Fruit fly (Drosophila melanogaster) whole organism, embryonic: ENCODE measurements around the gene CG13075.
A peak's percentile ranks its signal among the peaks of the same experiment; 100 is the strongest.

Source experiments
- Atf-2 ChIP-seq: fragments of 200-800 bp; sonication (Bioruptor generic); optimal IDR thresholded peaks from 2 replicates; lab custom pipeline; 2016; ENCODE audit warnings: missing biosample characterization, missing genetic modification characterization
- B-H1 ChIP-seq: fragments of 200-800 bp; sonication (Bioruptor generic); IDR thresholded peaks from 3 replicates; pipeline ENCODE4 v1.3.6; 2022; ENCODE audit warnings: missing biosample characterization, missing genetic modification characterization
- BtbVII ChIP-seq: fragments of 200-800 bp; sonication (Bioruptor generic); optimal IDR thresholded peaks from 3 replicates; lab custom pipeline; 2017; ENCODE audit warnings: missing biosample characterization, mild to moderate bottlenecking, missing genetic modification characterization
- CG12659 ChIP-seq: fragments of 200-800 bp; sonication (Bioruptor generic); optimal IDR thresholded peaks from 3 replicates; lab custom pipeline; 2017; ENCODE audit warnings: mild to moderate bottlenecking, missing biosample characterization, missing genetic modification reagents, missing genetic modification characterization
- CG13296 ChIP-seq: fragments of 200-800 bp; sonication (Bioruptor generic); optimal IDR thresholded peaks from 3 replicates; lab custom pipeline; 2018; ENCODE audit warnings: missing biosample characterization, mild to moderate bottlenecking, missing genetic modification characterization
- CG16813 ChIP-seq: fragments of 200-800 bp; sonication (Bioruptor generic); IDR thresholded peaks from 3 replicates; pipeline ENCODE4 v1.3.6; 2022; ENCODE audit warnings: missing biosample characterization, missing genetic modification characterization; ENCODE audit not compliant: partially characterized antibody
- CG16863 ChIP-seq: fragments of 200-800 bp; sonication (Bioruptor generic); optimal IDR thresholded peaks from 3 replicates; lab custom pipeline; 2016; ENCODE audit warnings: missing biosample characterization, missing genetic modification characterization
- CG17186 ChIP-seq: fragments of 200-800 bp; sonication (Bioruptor generic); optimal IDR thresholded peaks from 3 replicates; lab custom pipeline; 2017; ENCODE audit warnings: missing biosample characterization, missing genetic modification reagents, missing genetic modification characterization
- CG17361 ChIP-seq: fragments of 200-800 bp; sonication (Bioruptor generic); IDR thresholded peaks from 3 replicates; pipeline ENCODE4 v1.3.6; 2022; ENCODE audit warnings: missing biosample characterization, missing genetic modification characterization
- CG18011 ChIP-seq: fragments of 200-800 bp; sonication (Bioruptor generic); optimal IDR thresholded peaks from 2 replicates; lab custom pipeline; 2017; ENCODE audit warnings: missing biosample characterization, missing genetic modification characterization, mild to moderate bottlenecking, moderate library complexity, missing genotype
- CG2116 ChIP-seq: fragments of 200-800 bp; sonication (Bioruptor generic); optimal IDR thresholded peaks from 3 replicates; lab custom pipeline; 2018; ENCODE audit warnings: missing biosample characterization, mild to moderate bottlenecking, missing genetic modification characterization
- CG2120 ChIP-seq: fragments of 200-800 bp; sonication (Bioruptor generic); optimal IDR thresholded peaks from 3 replicates; lab custom pipeline; 2016; ENCODE audit warnings: missing biosample characterization, missing genetic modification characterization
- CG2129 ChIP-seq: fragments of 200-800 bp; sonication (Bioruptor generic); IDR thresholded peaks from 2 replicates; pipeline ENCODE4 v1.3.6; 2022; ENCODE audit warnings: missing biosample characterization, missing genetic modification characterization; ENCODE audit not compliant: partially characterized antibody
- CG2875 ChIP-seq: fragments of 200-800 bp; sonication (Bioruptor generic); optimal IDR thresholded peaks from 2 replicates; lab custom pipeline; 2017; ENCODE audit warnings: missing biosample characterization, mild to moderate bottlenecking, missing genetic modification characterization, missing genetic modification reagents
- CG32772 ChIP-seq: fragments of 200-800 bp; sonication (Bioruptor generic); IDR thresholded peaks from 2 replicates; pipeline ENCODE4 v1.3.6; 2022; ENCODE audit warnings: missing biosample characterization, missing genetic modification characterization
- CG33213 ChIP-seq: fragments of 200-800 bp; sonication (Bioruptor generic); optimal IDR thresholded peaks from 3 replicates; lab custom pipeline; 2016; ENCODE audit warnings: missing biosample characterization, missing genetic modification characterization
- CG33557 ChIP-seq: fragments of 200-800 bp; sonication (Bioruptor generic); optimal IDR thresholded peaks from 2 replicates; lab custom pipeline; 2019; ENCODE audit warnings: missing biosample characterization, mild to moderate bottlenecking, missing genetic modification characterization, moderate library complexity
- CG4617 ChIP-seq: fragments of 200-800 bp; sonication (Bioruptor generic); optimal IDR thresholded peaks from 3 replicates; lab custom pipeline; 2016; ENCODE audit warnings: missing biosample characterization, missing genetic modification characterization, borderline replicate concordance
- CG6791 ChIP-seq: fragments of 200-800 bp; sonication (Bioruptor generic); IDR thresholded peaks from 3 replicates; pipeline ENCODE4 v1.3.6; 2022; ENCODE audit warnings: missing biosample characterization, missing genetic modification characterization; ENCODE audit not compliant: partially characterized antibody
- CG7839 ChIP-seq: fragments of 200-800 bp; sonication (Bioruptor generic); optimal IDR thresholded peaks from 3 replicates; lab custom pipeline; 2018; ENCODE audit warnings: missing biosample characterization, mild to moderate bottlenecking, missing genetic modification characterization, moderate library complexity
- CG8089 ChIP-seq: fragments of 200-800 bp; sonication (Bioruptor generic); optimal IDR thresholded peaks from 3 replicates; lab custom pipeline; 2016; ENCODE audit warnings: missing biosample characterization, missing genetic modification characterization
- CG9817 ChIP-seq: fragments of 200-800 bp; sonication (Bioruptor generic); optimal IDR thresholded peaks from 2 replicates; lab custom pipeline; 2018; ENCODE audit warnings: missing biosample characterization, mild to moderate bottlenecking, missing genetic modification characterization, moderate library complexity
- CkIIα-i1 ChIP-seq: fragments of 200-800 bp; sonication (Bioruptor generic); IDR thresholded peaks from 2 replicates; pipeline ENCODE4 v1.3.6; 2022; ENCODE audit warnings: missing biosample characterization, missing genetic modification characterization
- D19A ChIP-seq: fragments of 200-800 bp; optimal IDR thresholded peaks from 3 replicates; lab custom pipeline; 2019; ENCODE audit warnings: missing biosample characterization, mild to moderate bottlenecking, missing genetic modification characterization, moderate library complexity
- Drgx ChIP-seq: fragments of 200-800 bp; sonication (Bioruptor generic); IDR thresholded peaks from 2 replicates; pipeline ENCODE4 v1.3.6; 2022; ENCODE audit warnings: missing biosample characterization, missing genetic modification characterization
- Fer2 ChIP-seq: fragments of 200-800 bp; sonication (Bioruptor generic); optimal IDR thresholded peaks from 2 replicates; lab custom pipeline; 2018; ENCODE audit warnings: missing biosample characterization, mild to moderate bottlenecking, missing genetic modification characterization, moderate library complexity
- GATAe ChIP-seq: fragments of 200-800 bp; sonication (Bioruptor generic); conservative IDR thresholded peaks from 2 replicates; pipeline ENCODE4 v1.3.6; 2022; ENCODE audit warnings: missing biosample characterization, missing genetic modification characterization
- HHEX ChIP-seq: fragments of 200-800 bp; sonication (Bioruptor generic); optimal IDR thresholded peaks from 3 replicates; lab custom pipeline; 2017; ENCODE audit warnings: missing biosample characterization, mild to moderate bottlenecking, missing genetic modification characterization, missing genetic modification reagents
- HLH4C ChIP-seq: fragments of 200-800 bp; sonication (Bioruptor generic); IDR thresholded peaks from 3 replicates; pipeline ENCODE4 v1.3.6; 2022; ENCODE audit warnings: missing biosample characterization, missing genetic modification characterization; ENCODE audit not compliant: partially characterized antibody
- HLH54F ChIP-seq: fragments of 200-800 bp; sonication (Bioruptor generic); optimal IDR thresholded peaks from 3 replicates; lab custom pipeline; 2016; ENCODE audit warnings: missing biosample characterization, missing genetic modification characterization
- Mrtf ChIP-seq: fragments of 200-800 bp; sonication (Bioruptor generic); IDR thresholded peaks from 3 replicates; pipeline ENCODE4 v1.3.6; 2022; ENCODE audit warnings: missing biosample characterization, missing genetic modification characterization
- NC2β ChIP-seq: fragments of 200-800 bp; sonication (Bioruptor generic); optimal IDR thresholded peaks from 2 replicates; lab custom pipeline; 2016; ENCODE audit warnings: missing biosample characterization, missing genetic modification characterization
- NfI ChIP-seq: fragments of 200-800 bp; sonication (Bioruptor generic); optimal IDR thresholded peaks from 3 replicates; lab custom pipeline; 2018; ENCODE audit warnings: missing biosample characterization, mild to moderate bottlenecking, missing genetic modification characterization, moderate library complexity
- az2 ChIP-seq: fragments of 200-800 bp; sonication (Bioruptor generic); optimal IDR thresholded peaks from 3 replicates; lab custom pipeline; 2016; ENCODE audit warnings: missing biosample characterization, missing genetic modification characterization
- bab2 ChIP-seq: fragments of 200-800 bp; sonication (Bioruptor generic); optimal IDR thresholded peaks from 2 replicates; lab custom pipeline; 2016; ENCODE audit warnings: missing biosample characterization, missing genetic modification characterization
- chn ChIP-seq: fragments of 200-800 bp; sonication (Bioruptor generic); optimal IDR thresholded peaks from 2 replicates; lab custom pipeline; 2016; ENCODE audit warnings: missing biosample characterization, missing genetic modification characterization
- crp ChIP-seq, 2 experiments: fragments of 200-800 bp; sonication (Bioruptor generic); optimal IDR thresholded peaks; 2 replicates in 1 of 2; 3 replicates in 1 of 2; lab custom pipeline; 2017; ENCODE audit warnings: missing biosample characterization in 2 of 2, missing genetic modification characterization in 2 of 2, mild to moderate bottlenecking in 1 of 2, moderate library complexity in 1 of 2
- dmrt11E ChIP-seq: fragments of 200-800 bp; sonication (Bioruptor generic); optimal IDR thresholded peaks from 3 replicates; lab custom pipeline; 2018; ENCODE audit warnings: missing biosample characterization, mild to moderate bottlenecking, missing genetic modification characterization, moderate library complexity
- gcm2 ChIP-seq: fragments of 200-800 bp; sonication (Bioruptor generic); optimal IDR thresholded peaks from 2 replicates; lab custom pipeline; 2016; ENCODE audit warnings: missing biosample characterization, missing genetic modification characterization
- h ChIP-seq: fragments of >200 bp; optimal IDR thresholded peaks from 2 replicates; lab custom pipeline; 2017
- insv ChIP-seq, 2 experiments: fragments of 200-800 bp; sonication (Bioruptor generic); optimal IDR thresholded peaks; 3 replicates each; lab custom pipeline; 2016 to 2018; ENCODE audit warnings: missing biosample characterization in 2 of 2, missing genetic modification characterization in 2 of 2
- lab ChIP-seq: fragments of 200-800 bp; sonication (Bioruptor generic); optimal IDR thresholded peaks from 3 replicates; lab custom pipeline; 2017; ENCODE audit warnings: missing biosample characterization, missing genetic modification characterization, mild to moderate bottlenecking, moderate library complexity, missing genetic modification reagents
- pnt ChIP-seq: fragments of 200-800 bp; sonication (Bioruptor generic); optimal IDR thresholded peaks from 3 replicates; lab custom pipeline; 2016; ENCODE audit warnings: missing biosample characterization, missing genetic modification characterization
- pum ChIP-seq: fragments of 200-800 bp; sonication (Bioruptor generic); optimal IDR thresholded peaks from 2 replicates; lab custom pipeline; 2016; ENCODE audit warnings: missing biosample characterization, missing genetic modification characterization
- salm ChIP-seq: fragments of 200-800 bp; sonication (Bioruptor generic); optimal IDR thresholded peaks from 2 replicates; lab custom pipeline; 2018; ENCODE audit warnings: missing biosample characterization, mild to moderate bottlenecking, missing genetic modification characterization
- sens-2 ChIP-seq: fragments of 200-800 bp; sonication (Bioruptor generic); IDR thresholded peaks from 2 replicates; pipeline ENCODE4 v1.3.6; 2022; ENCODE audit warnings: missing biosample characterization, missing genetic modification characterization
- stwl ChIP-seq: fragments of 200-800 bp; sonication (Bioruptor generic); optimal IDR thresholded peaks from 3 replicates; lab custom pipeline; 2018; ENCODE audit warnings: missing biosample characterization, mild to moderate bottlenecking, missing genetic modification characterization, moderate library complexity
- unc-4 ChIP-seq: fragments of 200-800 bp; sonication (Bioruptor generic); IDR thresholded peaks from 2 replicates; pipeline ENCODE4 v1.3.6; 2022; ENCODE audit warnings: missing biosample characterization, missing genetic modification characterization; ENCODE audit not compliant: partially characterized antibody
- vvl ChIP-seq: fragments of 200-800 bp; sonication (Bioruptor generic); IDR thresholded peaks from 2 replicates; pipeline ENCODE4 v1.3.6; 2022; ENCODE audit warnings: missing biosample characterization, missing genetic modification characterization

The CG13075 gene

DNA sequence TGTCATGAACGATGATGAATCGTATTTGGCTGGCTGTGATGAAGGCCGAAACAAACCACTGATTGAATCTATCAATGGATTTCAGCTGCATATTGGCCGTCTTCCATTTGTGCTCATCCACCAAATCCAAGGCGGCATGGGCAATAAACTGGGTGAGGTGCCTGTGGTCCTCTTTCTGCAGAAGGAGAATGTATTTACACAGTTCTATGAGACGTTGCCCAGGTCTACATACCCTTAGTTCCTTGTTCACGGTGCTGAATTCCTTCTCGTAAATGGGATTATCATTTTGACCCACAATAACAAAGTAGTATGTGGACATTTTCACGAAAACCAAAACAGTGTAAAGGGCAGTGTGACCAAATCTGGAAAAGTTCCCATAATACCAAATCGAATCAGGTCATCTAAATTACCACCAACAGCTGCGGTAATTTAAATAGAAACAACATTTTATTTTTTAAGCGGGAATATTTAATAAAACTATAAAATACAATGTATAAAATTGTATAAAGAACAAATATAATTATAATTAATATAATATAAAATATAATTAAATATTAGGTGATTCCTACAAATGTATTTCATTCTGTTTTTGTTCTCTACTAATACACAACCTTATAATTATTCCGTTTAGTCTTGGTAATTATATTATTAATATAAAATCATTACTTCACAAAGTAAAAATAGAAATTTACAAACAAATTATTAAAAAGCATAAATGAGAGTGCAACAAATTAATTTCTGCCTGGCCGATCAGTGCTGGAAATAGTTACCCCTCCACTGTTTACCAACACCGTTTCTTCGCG lies 47.7 kb downstream of the CG13075 start, which contains the start of the genes Trs20 and elg1 (continued):
- TF ChIP-seq Mrtf (GFP tag; lab: Robert Waterston, UW) (no peak), dmrt11E (tag; lab: Kevin White, UChicago) (peak; percentile 59), CG17186 (GFP tag; lab: Kevin White, UChicago) (no peak), lab (GFP tag; lab: Kevin White, UChicago) (peak; percentile 62), CG18011 (GFP tag; lab: Kevin White, UChicago) (no peak), CG32772 (GFP tag; lab: Robert Waterston, UW) (no peak), Drgx (no peak), salm (tag; lab: Kevin White, UChicago) (no peak), chn (GFP tag; lab: Kevin White, UChicago) (no peak), CG33213 (GFP tag; lab: Kevin White, UChicago) (no peak), CG6791 (GFP tag; lab: Robert Waterston, UW) (no peak), CG2129 (GFP tag; lab: Robert Waterston, UW) (no peak), CG13296 (GFP tag; lab: Kevin White, UChicago) (peak; percentile 73), HLH54F (GFP tag; lab: Kevin White, UChicago) (peak; percentile 21), CG2120 (peak; percentile 42), insv (GFP tag; optimal IDR thresholded peaks at IDR 0.05; lab: Kevin White, UChicago) (peak in 1 of 2 experiments; percentile 35), CG9817 (tag; lab: Kevin White, UChicago) (no peak), pnt (no peak), CkIIα-i1 (GFP tag; lab: Robert Waterston, UW) (no peak), CG2875 (GFP tag; lab: Kevin White, UChicago) (no peak), Atf-2 (GFP tag; lab: Kevin White, UChicago) (no peak), bab2 (GFP tag; lab: Kevin White, UChicago) (no peak), stwl (peak; percentile 46), unc-4 (GFP tag; lab: Robert Waterston, UW) (no peak), NC2β (no peak), CG16863 (GFP tag; lab: Kevin White, UChicago) (no peak), B-H1 (no peak), CG7839 (tag; lab: Kevin White, UChicago) (peak; percentile 74), HLH4C (no peak), CG12659 (GFP tag; lab: Kevin White, UChicago) (peak; percentile 59), gcm2 (GFP tag; lab: Kevin White, UChicago) (peak; percentile 7), pum (no peak), az2 (GFP tag; lab: Kevin White, UChicago) (peak; percentile 29), CG8089 (GFP tag; lab: Kevin White, UChicago) (no peak), HHEX (GFP tag; lab: Kevin White, UChicago) (no peak), CG4617 (GFP tag; lab: Kevin White, UChicago) (no peak), CG16813 (GFP tag; lab: Robert Waterston, UW) (no peak), GATAe (GFP tag; lab: Robert Waterston, UW) (no peak), CG2116 (peak; percentile 39), sens-2 (GFP tag; lab: Robert Waterston, UW) (no peak), BtbVII (no peak), crp (GFP tag; optimal IDR thresholded peaks at IDR 0.05; lab: Kevin White, UChicago) (no peak), CG33557 (GFP tag; lab: Kevin White, UChicago) (peak; percentile 51), Fer2 (tag; lab: Kevin White, UChicago) (peak; percentile 24), D19A (tag; lab: Kevin White, UChicago) (peak; percentile 74), CG17361 (peak; percentile 88; the same call in 2 of the 3 replicates), vvl (peak; percentile 62), h (no peak), NfI (GFP tag; lab: Kevin White, UChicago) (peak; percentile 54)
